Worm (Caenorhabditis elegans): ENCODE measurements around the gene tmem-145.

tmem-145 gene

DNA sequence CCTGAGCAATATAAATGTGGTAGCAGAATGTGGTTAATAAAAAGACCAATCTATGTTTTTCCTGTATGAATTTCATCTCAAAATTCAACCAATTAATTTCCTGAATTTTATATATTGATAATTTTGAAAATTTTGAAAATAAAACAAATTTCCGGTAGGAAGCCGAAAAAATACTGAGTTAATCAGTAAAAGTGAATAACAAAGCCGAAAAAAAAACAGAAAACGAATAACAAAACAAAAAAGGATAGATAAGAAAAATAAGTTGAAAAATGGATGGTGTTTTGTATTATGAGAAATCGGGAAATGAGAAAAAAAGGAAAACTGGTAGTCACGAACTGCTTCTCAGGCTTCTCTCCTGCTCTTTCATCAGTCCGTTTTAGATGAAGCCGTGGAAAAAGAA lies at the start of gene tmem-145:
Gene tmem-145 (minus strand): TSS at position 101 of the 400 bp plus-strand sequence.
- TF ChIP-seq dao-5 (tag; optimal IDR thresholded peaks at IDR 0.05), result no peak
- no peak for TF ChIP-seq W03F9.2 (tag; optimal IDR thresholded peaks at IDR 0.05)
- TF ChIP-seq him-1 (tag; optimal IDR thresholded peaks at IDR 0.05), result no peak

DNA sequence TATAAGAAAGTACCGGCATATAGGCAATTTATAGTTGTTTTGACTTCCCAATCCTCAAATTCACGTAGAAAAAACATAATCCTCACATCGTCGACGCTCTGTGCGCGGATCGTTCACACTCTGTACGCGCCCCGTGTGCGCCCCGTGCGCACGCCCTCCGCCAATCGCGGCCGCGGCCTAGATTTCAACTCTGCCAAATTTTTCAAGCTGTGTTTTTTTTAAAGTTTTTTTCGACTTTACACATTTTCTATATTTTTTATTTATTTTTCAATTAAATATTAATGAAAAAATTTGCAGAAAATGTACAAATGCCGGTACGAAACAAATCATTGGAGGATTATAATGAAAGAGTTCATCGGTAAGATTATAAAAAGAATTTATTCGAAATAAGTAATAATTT lies 49.5 kb upstream of the tmem-145 start, which contains the start of gene T01H10.11:
Gene T01H10.11 (plus strand): TSS at position 301 of the 400 bp plus-strand sequence.
- TF ChIP-seq W03F9.2 (tag; optimal IDR thresholded peaks at IDR 0.05) (no peak), him-1 (tag; optimal IDR thresholded peaks at IDR 0.05) (no peak), dao-5 (tag; optimal IDR thresholded peaks at IDR 0.05) (no peak)

DNA sequence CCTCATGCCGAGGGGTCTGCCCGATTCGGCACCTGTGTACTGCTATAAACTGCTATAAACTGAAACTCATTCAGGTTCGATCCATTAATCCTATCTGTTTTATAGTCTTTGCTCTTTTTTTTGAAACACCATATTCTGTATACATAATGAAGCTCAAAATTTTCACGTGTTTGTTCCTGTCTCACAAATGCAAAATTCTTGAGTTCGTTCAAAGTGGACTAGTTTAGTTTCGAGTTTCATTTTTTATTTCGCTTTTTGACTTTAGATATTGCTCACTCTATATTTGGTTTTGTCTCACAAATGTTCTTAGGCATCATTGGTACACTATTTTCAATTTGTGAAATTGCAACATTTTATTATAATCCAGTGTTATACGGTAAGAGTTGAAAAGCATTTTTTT lies 47.6 kb upstream of the tmem-145 start, which contains the start of gene lgc-17:
Gene lgc-17 (plus strand): TSS at position 301 of the 400 bp plus-strand sequence.
- TF ChIP-seq him-1 (tag; optimal IDR thresholded peaks at IDR 0.05), result no peak
- no peak for TF ChIP-seq W03F9.2 (tag; optimal IDR thresholded peaks at IDR 0.05)
- no peak for TF ChIP-seq dao-5 (tag; optimal IDR thresholded peaks at IDR 0.05)

DNA sequence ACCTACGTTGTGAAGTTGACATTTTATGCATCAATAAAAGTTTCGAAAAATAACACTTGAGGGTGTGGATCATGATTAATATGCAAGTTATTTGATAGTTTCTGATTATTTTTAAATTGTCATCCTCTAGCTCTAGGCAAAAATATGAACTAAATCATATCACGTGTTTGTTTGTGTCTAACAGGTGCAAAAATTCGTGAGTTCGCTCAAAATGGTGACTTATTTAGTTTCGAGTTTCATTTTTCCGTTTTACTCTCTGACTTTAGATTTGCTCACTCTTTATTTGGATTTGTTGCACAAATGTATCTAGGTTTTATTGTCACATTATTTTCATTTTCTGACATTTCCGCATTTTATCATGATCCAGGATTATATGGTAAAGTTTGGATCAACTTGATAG lies 44.7 kb upstream of the tmem-145 start, which contains the start of gene lgc-16:
Gene lgc-16 (plus strand): TSS at position 301 of the 400 bp plus-strand sequence.
- TF ChIP-seq dao-5 (tag; optimal IDR thresholded peaks at IDR 0.05) (no peak), him-1 (tag; optimal IDR thresholded peaks at IDR 0.05) (no peak), W03F9.2 (tag; optimal IDR thresholded peaks at IDR 0.05) (no peak)

DNA sequence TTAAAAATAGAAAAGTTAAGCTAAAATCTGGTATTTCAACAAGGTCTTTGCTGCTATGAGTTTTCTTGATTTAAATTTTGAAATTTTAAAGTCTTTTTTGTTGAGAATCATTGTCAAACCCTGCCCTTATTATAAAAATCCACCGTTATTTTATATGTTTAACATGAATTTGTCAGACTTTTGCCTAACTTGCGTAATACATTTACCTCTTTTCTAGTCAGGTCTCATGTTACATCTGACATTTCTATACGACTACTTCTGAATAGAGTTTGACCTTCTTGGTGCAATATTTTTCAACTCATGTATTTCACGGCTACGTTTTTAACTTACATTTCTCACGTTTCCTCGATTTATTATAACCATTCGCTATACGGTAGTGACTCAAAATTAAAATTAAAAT lies 40.4 kb upstream of the tmem-145 start, which contains the start of gene lgc-15:
Gene lgc-15 (plus strand): TSS at position 301 of the 400 bp plus-strand sequence.
- TF ChIP-seq W03F9.2 (tag; optimal IDR thresholded peaks at IDR 0.05), result no peak
- TF ChIP-seq him-1 (tag; optimal IDR thresholded peaks at IDR 0.05), result no peak
- no peak for TF ChIP-seq dao-5 (tag; optimal IDR thresholded peaks at IDR 0.05)

DNA sequence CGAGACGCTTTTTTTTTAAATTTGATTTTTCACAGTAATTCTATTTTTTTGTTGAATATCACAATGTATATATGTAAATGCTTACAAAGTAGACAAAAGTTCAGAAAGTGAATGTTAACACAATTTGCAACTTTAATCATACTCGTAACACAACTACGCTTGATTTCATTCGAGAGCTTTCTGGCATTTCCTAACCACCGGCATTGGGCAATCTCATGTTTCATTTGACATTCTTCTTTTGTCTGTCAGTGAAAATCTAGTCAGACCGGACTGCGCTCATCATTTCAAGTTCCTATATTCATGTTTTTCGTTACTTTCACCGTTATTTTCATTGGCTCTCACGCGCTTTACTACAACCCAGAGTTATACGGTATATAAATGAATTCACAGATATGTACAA lies 37.5 kb upstream of the tmem-145 start, which contains the start of gene lgc-14:
Gene lgc-14 (plus strand): TSS at position 301 of the 400 bp plus-strand sequence.
- TF ChIP-seq W03F9.2 (tag; optimal IDR thresholded peaks at IDR 0.05), result no peak
- TF ChIP-seq him-1 (tag; optimal IDR thresholded peaks at IDR 0.05), result no peak
- no peak for TF ChIP-seq dao-5 (tag; optimal IDR thresholded peaks at IDR 0.05)

DNA sequence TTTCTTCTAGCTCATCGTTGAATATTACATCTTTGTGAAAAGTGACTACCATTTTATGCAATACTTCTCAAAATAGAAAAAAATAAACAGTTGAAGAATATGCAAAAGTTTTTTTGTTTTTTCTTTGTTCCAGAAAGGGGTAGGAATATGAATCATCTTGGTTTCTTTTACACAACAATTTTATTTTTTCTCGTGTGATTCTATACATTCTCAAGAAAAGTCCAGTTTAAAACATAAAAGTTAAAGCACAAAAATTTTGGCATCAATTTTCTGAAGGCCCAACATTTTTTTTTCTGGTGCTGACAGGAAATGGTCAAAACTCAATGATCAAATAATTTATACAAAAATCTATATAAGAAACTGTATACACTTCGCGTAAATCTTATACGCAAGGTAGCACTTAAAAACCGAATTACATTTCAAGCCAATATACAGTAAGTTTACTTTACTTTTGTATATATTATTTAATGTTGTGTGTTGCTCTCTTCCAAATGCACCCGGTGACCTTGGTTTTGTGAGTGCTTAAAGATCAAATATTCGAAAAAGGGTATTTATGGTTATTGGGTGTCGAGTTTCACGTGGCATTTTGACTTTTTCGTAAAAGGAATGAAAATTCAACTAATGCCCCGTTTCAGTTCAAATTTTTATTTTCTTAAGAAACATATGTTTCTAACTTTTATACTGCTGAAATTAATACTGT lies 35.0 kb upstream of the tmem-145 start, which contains the start of the genes W03G11.2 and lgc-13:
Gene W03G11.2 (minus strand): TSS at position 101 of the 700 bp plus-strand sequence.
Gene lgc-13 (plus strand): TSS at position 650 of the 700 bp plus-strand sequence.
- TF ChIP-seq dao-5 (tag; optimal IDR thresholded peaks at IDR 0.05), result no peak
- TF ChIP-seq W03F9.2 (tag; optimal IDR thresholded peaks at IDR 0.05), result no peak
- TF ChIP-seq him-1 (tag; optimal IDR thresholded peaks at IDR 0.05), result no peak

DNA sequence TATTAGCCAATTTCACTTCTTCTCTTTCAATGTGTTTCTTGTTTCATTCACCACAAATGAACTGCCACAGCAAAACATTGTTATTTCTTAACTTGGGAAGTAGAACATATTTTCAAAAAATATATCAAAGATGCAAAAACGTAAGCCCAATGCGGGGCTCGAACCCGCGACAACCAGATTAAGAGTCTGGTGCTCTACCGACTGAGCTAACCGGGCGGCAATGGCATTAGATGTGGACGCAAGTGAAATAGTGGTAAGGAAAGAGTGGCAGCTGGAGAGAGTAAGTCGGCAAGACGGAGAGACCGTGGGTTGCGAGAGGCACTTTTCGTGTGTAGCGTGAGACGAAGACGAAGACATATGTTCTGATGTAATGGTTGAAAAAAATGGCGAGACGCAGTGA lies 32.3 kb upstream of the tmem-145 start:
- TF ChIP-seq dao-5 (tag; optimal IDR thresholded peaks at IDR 0.05), result peak; percentile 56
- peak; percentile 89 for TF ChIP-seq him-1 (tag; optimal IDR thresholded peaks at IDR 0.05)
- peak; percentile 8 for TF ChIP-seq W03F9.2 (tag; optimal IDR thresholded peaks at IDR 0.05)

DNA sequence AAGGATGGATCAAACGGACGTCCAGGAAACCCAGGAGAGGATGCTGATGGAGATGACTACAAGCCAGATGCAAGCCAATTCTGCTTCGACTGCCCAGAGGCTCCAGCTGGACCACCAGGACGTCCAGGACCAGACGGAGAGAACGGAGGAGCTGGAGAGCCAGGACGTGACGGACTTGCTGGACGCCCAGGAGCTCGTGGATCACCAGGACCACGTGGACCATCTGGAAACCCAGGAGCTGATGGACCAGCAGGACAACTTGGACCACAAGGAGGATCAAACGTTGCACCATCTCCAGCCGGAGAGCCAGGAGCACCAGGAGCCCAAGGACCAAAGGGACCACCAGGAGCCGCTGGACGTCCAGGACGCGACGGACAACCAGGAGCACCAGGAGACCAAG lies 31.8 kb upstream of the tmem-145 start:
- no peak for TF ChIP-seq dao-5 (tag; optimal IDR thresholded peaks at IDR 0.05)
- TF ChIP-seq him-1 (tag; optimal IDR thresholded peaks at IDR 0.05), result no peak
- no peak for TF ChIP-seq W03F9.2 (tag; optimal IDR thresholded peaks at IDR 0.05)

DNA sequence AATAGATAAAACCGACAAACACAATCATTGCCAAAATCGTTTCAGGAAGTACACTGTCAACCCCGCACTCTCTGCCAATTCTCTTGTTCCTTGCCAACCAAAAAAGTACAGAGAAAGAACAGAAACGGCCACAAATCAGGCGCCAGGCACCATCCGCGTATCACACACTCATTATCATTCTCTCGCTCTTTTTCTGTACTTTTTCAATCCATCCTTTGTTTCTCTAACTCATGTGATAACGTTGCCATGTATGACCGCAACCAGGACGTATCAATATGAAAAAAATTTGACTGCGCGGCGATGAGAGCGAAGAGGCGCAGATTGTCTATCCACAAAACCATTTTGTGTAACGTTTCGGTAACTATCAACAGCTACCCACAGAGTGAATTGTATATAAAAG lies 31.0 kb upstream of the tmem-145 start, which contains the start of gene col-181:
Gene col-181 (plus strand): TSS at position 301 of the 400 bp plus-strand sequence.
- no peak for TF ChIP-seq him-1 (tag; optimal IDR thresholded peaks at IDR 0.05)
- no peak for TF ChIP-seq W03F9.2 (tag; optimal IDR thresholded peaks at IDR 0.05)
- no peak for TF ChIP-seq dao-5 (tag; optimal IDR thresholded peaks at IDR 0.05)

DNA sequence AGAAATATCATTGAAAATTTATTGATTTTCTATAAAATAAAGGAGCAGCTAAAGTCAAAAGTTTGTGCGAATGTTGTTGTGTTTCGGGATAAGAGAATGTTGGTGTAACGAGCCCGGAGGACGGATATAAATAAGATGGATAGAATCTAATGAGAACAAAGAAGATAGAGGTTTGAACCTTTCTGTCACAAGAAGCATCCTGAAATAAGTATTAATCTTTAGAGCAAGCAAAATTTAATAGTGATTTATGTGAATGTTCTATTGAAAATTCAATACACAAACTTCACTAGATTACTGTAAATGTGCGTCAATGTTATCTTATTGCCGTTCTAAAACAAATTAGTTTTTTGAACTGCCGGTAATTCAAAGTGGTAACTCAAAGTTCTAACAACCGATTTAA lies 30.0 kb upstream of the tmem-145 start, which contains the start of gene W03G11.3:
Gene W03G11.3 (minus strand): TSS at position 101 of the 400 bp plus-strand sequence.
- no peak for TF ChIP-seq him-1 (tag; optimal IDR thresholded peaks at IDR 0.05)
- no peak for TF ChIP-seq dao-5 (tag; optimal IDR thresholded peaks at IDR 0.05)
- no peak for TF ChIP-seq W03F9.2 (tag; optimal IDR thresholded peaks at IDR 0.05)

DNA sequence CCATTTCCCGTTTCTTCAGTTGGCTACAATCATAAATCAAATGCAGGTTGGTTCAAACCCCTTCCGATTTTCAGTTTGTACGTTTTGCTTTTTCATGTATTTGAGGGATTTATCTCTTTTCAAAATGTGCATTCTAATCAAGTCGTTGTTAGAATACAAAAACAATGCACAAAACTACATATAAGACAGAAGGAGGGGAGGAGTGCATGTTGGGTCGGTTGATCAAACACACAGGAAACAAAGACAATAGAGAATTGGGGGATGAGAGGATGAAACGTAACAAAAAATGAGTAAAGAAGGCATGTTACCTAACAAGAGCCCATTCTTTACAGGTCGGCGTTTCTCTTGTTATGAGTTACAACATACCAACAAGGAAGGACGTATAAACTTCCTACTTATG lies 24.3 kb upstream of the tmem-145 start:
- no peak for TF ChIP-seq dao-5 (tag; optimal IDR thresholded peaks at IDR 0.05)
- TF ChIP-seq him-1 (tag; optimal IDR thresholded peaks at IDR 0.05), result no peak
- no peak for TF ChIP-seq W03F9.2 (tag; optimal IDR thresholded peaks at IDR 0.05)

DNA sequence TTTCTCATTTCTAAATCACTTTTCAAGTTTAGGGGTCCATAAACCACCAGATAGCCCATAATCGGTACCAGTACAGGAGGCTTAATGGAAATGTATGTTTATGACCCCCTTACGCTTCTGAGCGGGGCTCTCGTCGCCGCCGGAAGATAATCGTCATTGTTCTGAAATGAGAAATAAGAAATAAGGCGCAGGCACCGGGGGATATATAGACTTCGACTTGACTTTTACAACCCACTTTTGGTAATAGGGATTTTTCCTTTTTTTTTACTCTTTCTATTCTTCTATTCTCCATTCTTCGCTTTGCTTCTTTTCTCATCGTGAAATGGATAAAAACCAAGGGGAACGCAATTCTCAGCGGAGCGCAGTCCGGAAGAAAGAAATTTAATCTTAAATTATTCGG lies 21.5 kb upstream of the tmem-145 start:
- TF ChIP-seq him-1 (tag; optimal IDR thresholded peaks at IDR 0.05) (no peak), dao-5 (tag; optimal IDR thresholded peaks at IDR 0.05) (no peak), W03F9.2 (tag; optimal IDR thresholded peaks at IDR 0.05) (no peak)

DNA sequence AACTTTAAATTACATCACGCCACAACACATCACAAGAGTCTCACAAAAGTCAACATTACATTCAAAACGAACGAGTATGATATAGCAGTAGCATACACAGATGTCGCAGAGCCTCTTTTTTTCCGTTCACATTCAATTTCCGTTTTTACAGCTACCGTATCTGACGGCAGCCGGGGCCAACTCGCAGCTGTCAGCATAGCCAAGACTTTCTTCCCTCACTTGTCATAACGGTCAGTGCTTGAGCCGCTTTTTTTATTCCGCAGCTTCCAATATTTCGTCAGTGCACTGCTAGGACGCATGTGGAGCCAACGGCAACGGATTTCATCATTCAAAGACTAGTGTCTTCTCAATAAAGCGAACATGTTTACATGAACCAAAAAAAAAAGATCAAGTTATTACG lies 20.3 kb upstream of the tmem-145 start:
- no peak for TF ChIP-seq W03F9.2 (tag; optimal IDR thresholded peaks at IDR 0.05)
- no peak for TF ChIP-seq him-1 (tag; optimal IDR thresholded peaks at IDR 0.05)
- TF ChIP-seq dao-5 (tag; optimal IDR thresholded peaks at IDR 0.05), result no peak

Measured in whole organism, L4/young adult.